Fruit fly (Drosophila melanogaster) whole organism, pupa: Measurements from ENCODE around the gene sesB.

Experiments used
- CG10348 ChIP-seq: fragments of 200-800 bp; sonication (Bioruptor generic); IDR thresholded peaks from 2 replicates; pipeline ENCODE4 v1.3.6; 2022; ENCODE audit warnings: missing biosample characterization, missing genetic modification characterization
- CG12605 ChIP-seq: fragments of 200-800 bp; sonication (Bioruptor generic); IDR thresholded peaks from 2 replicates; pipeline ENCODE4 v1.3.6; 2022; ENCODE audit warnings: missing biosample characterization, missing genetic modification characterization
- CG15710 ChIP-seq: fragments of 200-800 bp; sonication (Bioruptor generic); optimal IDR thresholded peaks from 2 replicates; lab custom pipeline; 2018; ENCODE audit warnings: missing biosample characterization, mild to moderate bottlenecking, missing genetic modification characterization, moderate library complexity
- CG34367 ChIP-seq: fragments of 200-800 bp; sonication (Bioruptor generic); optimal IDR thresholded peaks from 2 replicates; lab custom pipeline; 2018; ENCODE audit warnings: missing biosample characterization, mild to moderate bottlenecking, missing genetic modification characterization
- CG8159 ChIP-seq: fragments of 200-800 bp; sonication (Bioruptor generic); optimal IDR thresholded peaks from 3 replicates; lab custom pipeline; 2018; ENCODE audit warnings: missing biosample characterization, mild to moderate bottlenecking, missing genetic modification characterization, moderate library complexity
- CG8301 ChIP-seq: fragments of 200-800 bp; sonication (Bioruptor generic); optimal IDR thresholded peaks from 2 replicates; lab custom pipeline; 2018; ENCODE audit warnings: missing biosample characterization, mild to moderate bottlenecking, missing genetic modification characterization
- CG9948 ChIP-seq: fragments of 200-800 bp; sonication (Bioruptor generic); optimal IDR thresholded peaks from 2 replicates; lab custom pipeline; 2018; ENCODE audit warnings: missing biosample characterization, mild to moderate bottlenecking, missing genetic modification characterization, moderate library complexity
- EcR ChIP-seq: fragments of 200-800 bp; sonication (Bioruptor generic); optimal IDR thresholded peaks from 3 replicates; lab custom pipeline; 2019; ENCODE audit warnings: missing biosample characterization, missing genetic modification characterization, mild to moderate bottlenecking, moderate library complexity, missing genetic modification reagents
- Ets98B ChIP-seq: fragments of 200-800 bp; sonication (Bioruptor generic); IDR thresholded peaks from 2 replicates; pipeline ENCODE4 v1.3.6; 2022; ENCODE audit warnings: missing biosample characterization, missing genetic modification characterization
- gl ChIP-seq: fragments of 200-800 bp; sonication (Bioruptor generic); optimal IDR thresholded peaks from 2 replicates; lab custom pipeline; 2018; ENCODE audit warnings: missing biosample characterization, mild to moderate bottlenecking, missing genetic modification characterization
- rn ChIP-seq: fragments of 200-800 bp; sonication (Bioruptor generic); IDR thresholded peaks from 2 replicates; pipeline ENCODE4 v1.3.6; 2022; ENCODE audit warnings: missing biosample characterization, missing genetic modification characterization

dm6 chrX:10783374-10784064 is 3.2 kb downstream of the sesB start:
- TF ChIP-seq CG34367 (tag; lab: Kevin White, UChicago) (no peak), CG8159 (tag; lab: Kevin White, UChicago) (no peak), CG12605 (GFP tag; lab: Robert Waterston, UW) (no peak), CG9948 (no peak), EcR (GFP tag; lab: Kevin White, UChicago) (no peak), CG10348 (GFP tag; lab: Robert Waterston, UW) (no peak), rn (GFP tag; lab: Robert Waterston, UW) (no peak), CG8301 (tag; lab: Kevin White, UChicago) (no peak), gl (tag; lab: Kevin White, UChicago) (no peak), CG15710 (tag; lab: Kevin White, UChicago) (no peak), Ets98B (GFP tag; lab: Robert Waterston, UW) (no peak)
